Fruit fly (Drosophila melanogaster) whole organism, prepupa: ENCODE data around the gene slmo.

Experiments used
- Lpt ChIP-seq: fragments of 200-800 bp; sonication (Bioruptor generic); optimal IDR thresholded peaks from 3 replicates; lab custom pipeline; 2016; ENCODE audit warnings: missing biosample characterization, missing genetic modification characterization
- Sox15 ChIP-seq: fragments of 200-800 bp; sonication (Bioruptor generic); optimal IDR thresholded peaks from 3 replicates; lab custom pipeline; 2016; ENCODE audit warnings: missing biosample characterization, missing genetic modification characterization
- cyc ChIP-seq: fragments of 200-800 bp; sonication (Bioruptor generic); optimal IDR thresholded peaks from 3 replicates; lab custom pipeline; 2016; ENCODE audit warnings: missing biosample characterization, missing genetic modification characterization

DNA sequence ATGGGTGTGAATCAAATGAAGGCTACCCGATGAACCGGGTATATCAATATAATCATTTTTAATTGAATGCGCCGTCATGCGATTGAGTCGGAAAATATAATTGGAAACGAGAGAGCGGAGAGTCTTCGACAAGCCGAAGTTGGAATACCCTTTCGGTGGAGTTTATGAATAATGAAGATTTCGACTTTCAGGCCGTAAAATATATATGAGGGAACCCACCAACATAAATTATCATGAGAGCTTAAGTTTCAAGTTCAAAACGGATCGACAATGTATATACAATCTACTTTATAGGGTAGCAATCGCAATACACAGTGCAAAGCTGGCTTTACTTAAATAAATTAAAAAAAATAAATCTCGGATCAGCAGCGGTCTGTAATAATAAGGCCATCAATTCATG lies 16.7 kb downstream of the slmo start:
- no peak for TF ChIP-seq Sox15
- TF ChIP-seq cyc (GFP tag; lab: Kevin White, UChicago), result no peak
- no peak for TF ChIP-seq Lpt (GFP tag; lab: Kevin White, UChicago)
